Fruit fly (Drosophila melanogaster): Measurements from ENCODE around the gene Eph.

The Eph gene

dm6 chr4:659884-660846 lies 49.7 kb downstream of the Eph start, which contains the start of gene gw (continued):
- TF ChIP-seq Eip74EF (GFP tag; optimal IDR thresholded peaks at IDR 0.05) = no peak
- TF ChIP-seq HLH3B (GFP tag; IDR thresholded peaks at IDR 0.05) = peak; percentile 68; the same call in 1 of the 2 replicates
- peak; percentile 82 for TF ChIP-seq vvl (GFP tag; IDR thresholded peaks at IDR 0.05)
- TF ChIP-seq sim (GFP tag; IDR thresholded peaks at IDR 0.05) = 0 out of 2 replicates have a peak, but pooled peaks have one; percentile 21
- TF ChIP-seq CG10979 (tag; optimal IDR thresholded peaks at IDR 0.05) = peak; percentile 76
- peak; percentile 92 for TF ChIP-seq MESR4 (GFP tag; optimal IDR thresholded peaks at IDR 0.05)
- peak; percentile 77 for TF ChIP-seq CG17385 (GFP tag; optimal IDR thresholded peaks at IDR 0.05)
- no peak for TF ChIP-seq tna (GFP tag; IDR thresholded peaks at IDR 0.05; ENCODE audit: partially characterized antibody)
- peak; percentile 86 for TF ChIP-seq CG13424 (tag; optimal IDR thresholded peaks at IDR 0.05)
- TF ChIP-seq CG6689 (GFP tag; IDR thresholded peaks at IDR 0.05) = peak; percentile 80; the same call in 1 of the 2 replicates
- TF ChIP-seq Hr78 (GFP tag; optimal IDR thresholded peaks at IDR 0.05) = no peak
- TF ChIP-seq wdn (GFP tag; IDR thresholded peaks at IDR 0.05) = peak; percentile 71
- peak; percentile 73 for TF ChIP-seq CG18764 (GFP tag; optimal IDR thresholded peaks at IDR 0.05)
- no peak for TF ChIP-seq CG31365 (tag; optimal IDR thresholded peaks at IDR 0.05)
- peak; percentile 71 for TF ChIP-seq CG5953 (GFP tag; IDR thresholded peaks at IDR 0.05)
- TF ChIP-seq hbn (GFP tag; IDR thresholded peaks at IDR 0.05; ENCODE audit: partially characterized antibody) = no peak; the same call in 1 of the 2 replicates
- peak; percentile 75 for TF ChIP-seq CG10654 (GFP tag; optimal IDR thresholded peaks at IDR 0.05)
- TF ChIP-seq CG9817 (tag; optimal IDR thresholded peaks at IDR 0.05) = no peak
- TF ChIP-seq pfk (GFP tag; optimal IDR thresholded peaks at IDR 0.05) = peak; percentile 75
- peak; percentile 65 for TF ChIP-seq CG2875 (GFP tag; optimal IDR thresholded peaks at IDR 0.05)
- no peak for TF ChIP-seq grn (GFP tag; optimal IDR thresholded peaks at IDR 0.05)
- TF ChIP-seq E2f1 (GFP tag; IDR thresholded peaks at IDR 0.05) = no peak
- TF ChIP-seq Meics (GFP tag; optimal IDR thresholded peaks at IDR 0.05) = no peak
- TF ChIP-seq CG7556 (GFP tag; optimal IDR thresholded peaks at IDR 0.05) = peak; percentile 86
- peak; percentile 82 for TF ChIP-seq dm (GFP tag; optimal IDR thresholded peaks at IDR 0.05)
- TF ChIP-seq CG14014 (GFP tag; IDR thresholded peaks at IDR 0.05) = peak; percentile 65
- TF ChIP-seq CG32767 (GFP tag; IDR thresholded peaks at IDR 0.05) = peak; percentile 77
- TF ChIP-seq CG12659 (GFP tag; optimal IDR thresholded peaks at IDR 0.05) = peak; percentile 85
- no peak for TF ChIP-seq CG3838 (GFP tag; optimal IDR thresholded peaks at IDR 0.05)
- TF ChIP-seq eyg (GFP tag; optimal IDR thresholded peaks at IDR 0.05) = peak; percentile 75
- 0 out of 2 replicates have a peak, but pooled peaks have one; percentile 18 for TF ChIP-seq danr (GFP tag; IDR thresholded peaks at IDR 0.05)
- TF ChIP-seq CG11247 (GFP tag; IDR thresholded peaks at IDR 0.05) = no peak
- peak; percentile 50 for TF ChIP-seq CG6654 (GFP tag; optimal IDR thresholded peaks at IDR 0.05)
- peak; percentile 86 for TF ChIP-seq gem (tag; optimal IDR thresholded peaks at IDR 0.05)
- no peak for TF ChIP-seq corto (GFP tag; optimal IDR thresholded peaks at IDR 0.05)
- peak; percentile 67 to 83 for TF ChIP-seq chif (GFP tag; optimal IDR thresholded peaks at IDR 0.05)
- TF ChIP-seq Pdp1 (GFP tag; optimal IDR thresholded peaks at IDR 0.05) = peak; percentile 82 to 99
- peak; percentile 82 for TF ChIP-seq CG8924 (tag; optimal IDR thresholded peaks at IDR 0.05)
- no peak for TF ChIP-seq usp (GFP tag; optimal IDR thresholded peaks at IDR 0.05)
- TF ChIP-seq HmgD (GFP tag; optimal IDR thresholded peaks at IDR 0.05) = peak; percentile 1
- TF ChIP-seq lov (optimal IDR thresholded peaks at IDR 0.05) = no peak
- no peak for TF ChIP-seq lov (GFP tag; IDR thresholded peaks at IDR 0.05)
- TF ChIP-seq Hey (tag; optimal IDR thresholded peaks at IDR 0.05) = no peak
- peak; percentile 97 for TF ChIP-seq CG1603 (tag; optimal IDR thresholded peaks at IDR 0.05)
- peak; percentile 75 for TF ChIP-seq CG7786 (GFP tag; optimal IDR thresholded peaks at IDR 0.05)
- TF ChIP-seq gsb-n (tag; optimal IDR thresholded peaks at IDR 0.05) = no peak
- TF ChIP-seq otp (GFP tag; IDR thresholded peaks at IDR 0.05) = no peak
- peak; percentile 81 for TF ChIP-seq CG18619 (GFP tag; optimal IDR thresholded peaks at IDR 0.05)
